Fruit fly (Drosophila melanogaster) whole organism, adult: ENCODE data around the gene ast.

ENCODE experiments used
- CG11617 ChIP-seq: fragments of 200-800 bp; sonication (Bioruptor generic); optimal IDR thresholded peaks from 2 replicates; lab custom pipeline; 2017; ENCODE audit warnings: mild to moderate bottlenecking, missing biosample characterization, missing genetic modification reagents, missing genetic modification characterization
- CG5204 ChIP-seq: fragments of 200-800 bp; sonication (Bioruptor generic); optimal IDR thresholded peaks from 2 replicates; lab custom pipeline; 2016; ENCODE audit warnings: missing biosample characterization, missing genetic modification characterization
- CG7101 ChIP-seq: fragments of 200-800 bp; sonication (Bioruptor generic); optimal IDR thresholded peaks from 2 replicates; lab custom pipeline; 2018; ENCODE audit warnings: missing biosample characterization, mild to moderate bottlenecking, missing genetic modification characterization, moderate library complexity
- Clk ChIP-seq: fragments of 200-800 bp; sonication (Bioruptor generic); optimal IDR thresholded peaks from 2 replicates; lab custom pipeline; 2017; ENCODE audit warnings: missing biosample characterization, missing genetic modification characterization
- Crg-1 ChIP-seq: fragments of 200-800 bp; sonication (Bioruptor generic); optimal IDR thresholded peaks from 2 replicates; lab custom pipeline; 2016; ENCODE audit warnings: missing biosample characterization, missing genetic modification characterization
- Hr96 ChIP-seq: fragments of 200-800 bp; sonication (Bioruptor generic); optimal IDR thresholded peaks from 2 replicates; lab custom pipeline; 2016; ENCODE audit warnings: missing biosample characterization, missing genetic modification characterization
- cnc ChIP-seq, 2 experiments: fragments of >200 bp; optimal IDR thresholded peaks; 2 replicates each; lab custom pipeline; 2017
- kay ChIP-seq: fragments of 200-800 bp; sonication (Bioruptor generic); peaks from one replicate; lab custom pipeline; 2016; ENCODE audit warnings: missing biosample characterization, missing genetic modification characterization, borderline replicate concordance
- tj ChIP-seq: fragments of 200-800 bp; sonication (Bioruptor generic); optimal IDR thresholded peaks from 3 replicates; lab custom pipeline; 2017; ENCODE audit warnings: missing biosample characterization, mild to moderate bottlenecking, missing genetic modification characterization, moderate library complexity

dm6 chr2L:1072184-1072583 lies 5.6 kb upstream of the ast start:
- TF ChIP-seq cnc (optimal IDR thresholded peaks at IDR 0.05; lab: Kevin White, UChicago) (no peak), Clk (GFP tag; lab: Kevin White, UChicago) (no peak), kay (no peak), CG7101 (tag; lab: Kevin White, UChicago) (peak; percentile 71), CG5204 (GFP tag; lab: Kevin White, UChicago) (no peak), Hr96 (peak; percentile 53), Crg-1 (peak; percentile 54), CG11617 (GFP tag; lab: Kevin White, UChicago) (peak; percentile 17), tj (GFP tag; lab: Kevin White, UChicago) (no peak)
